Fruit fly (Drosophila melanogaster): Measurements from ENCODE around the gene CG9040.

The CG9040 gene

dm6 chr3L:14031171-14032126 lies 43.8 kb downstream of the CG9040 start, which contains the start of the genes CG6650 and endos (continued):
- peak; percentile 47 for TF ChIP-seq CG3281 (GFP tag; optimal IDR thresholded peaks at IDR 0.05)
- TF ChIP-seq CG9215 (GFP tag; IDR thresholded peaks at IDR 0.05): no peak
- 0 out of 2 replicates have a peak, but pooled peaks have one; percentile 17 for TF ChIP-seq CG6689 (GFP tag; IDR thresholded peaks at IDR 0.05)
- no peak for TF ChIP-seq dimm (GFP tag; IDR thresholded peaks at IDR 0.05)
- TF ChIP-seq CG6791 (GFP tag; IDR thresholded peaks at IDR 0.05; ENCODE audit: partially characterized antibody): peak; percentile 84
- no peak for TF ChIP-seq Hr39 (optimal IDR thresholded peaks at IDR 0.05)
- peak; percentile 42 for TF ChIP-seq PHDP (tag; optimal IDR thresholded peaks at IDR 0.05)
- no peak for TF ChIP-seq Optix (GFP tag; IDR thresholded peaks at IDR 0.05)
- TF ChIP-seq CG4424 (GFP tag; optimal IDR thresholded peaks at IDR 0.05): peak; percentile 33
- peak; percentile 71 for TF ChIP-seq Nf-YC (tag; optimal IDR thresholded peaks at IDR 0.05)
- TF ChIP-seq knrl (GFP tag; IDR thresholded peaks at IDR 0.05; ENCODE audit: partially characterized antibody): peak; percentile 80
- peak; percentile 8 for TF ChIP-seq Hr3 (GFP tag; optimal IDR thresholded peaks at IDR 0.05)
- TF ChIP-seq CG13894 (tag; optimal IDR thresholded peaks at IDR 0.05): peak; percentile 44
- peak; percentile 13 for TF ChIP-seq YL-1 (GFP tag; optimal IDR thresholded peaks at IDR 0.05)
- peak; percentile 61 for TF ChIP-seq CG30020 (tag; optimal IDR thresholded peaks at IDR 0.05)
- no peak for TF ChIP-seq pb (GFP tag; optimal IDR thresholded peaks at IDR 0.05)
- peak; percentile 66 for TF ChIP-seq CG4328 (GFP tag; optimal IDR thresholded peaks at IDR 0.05)
- TF ChIP-seq CG4617 (GFP tag; optimal IDR thresholded peaks at IDR 0.05; ENCODE audit: borderline replicate concordance): peak; percentile 62
- TF ChIP-seq sd (tag; optimal IDR thresholded peaks at IDR 0.05): no peak
- TF ChIP-seq CG11695 (GFP tag; IDR thresholded peaks at IDR 0.05): peak; percentile 34; the same call in 1 of the 3 replicates
- peak; percentile 47 for TF ChIP-seq CG15514 (GFP tag; optimal IDR thresholded peaks at IDR 0.05)
- no peak for TF ChIP-seq fru (optimal IDR thresholded peaks at IDR 0.05)
- TF ChIP-seq psq (GFP tag; optimal IDR thresholded peaks at IDR 0.05): peak; percentile 24
- peak; percentile 8; the same call in 1 of the 2 replicates for TF ChIP-seq ato (GFP tag; IDR thresholded peaks at IDR 0.05; ENCODE audit: partially characterized antibody)
- TF ChIP-seq toy (GFP tag; IDR thresholded peaks at IDR 0.05): no peak
- no peak for TF ChIP-seq CG8089 (GFP tag; optimal IDR thresholded peaks at IDR 0.05)
- TF ChIP-seq Drgx (GFP tag; IDR thresholded peaks at IDR 0.05): no peak; the same call in 1 of the 2 replicates
- TF ChIP-seq vnd (GFP tag; IDR thresholded peaks at IDR 0.05; ENCODE audit: partially characterized antibody): peak; percentile 73
- TF ChIP-seq croc (GFP tag; conservative IDR thresholded peaks at IDR 0.05): no peak
- TF ChIP-seq dpn (GFP tag; optimal IDR thresholded peaks at IDR 0.05): peak in 1 of 2 experiments; percentile 14
- peak; percentile 11 for TF ChIP-seq pho (GFP tag; optimal IDR thresholded peaks at IDR 0.05)
- no peak for TF ChIP-seq CG14667 (GFP tag; IDR thresholded peaks at IDR 0.05)
- peak; percentile 31 for TF ChIP-seq NfI (GFP tag; optimal IDR thresholded peaks at IDR 0.05)
- no peak for TF ChIP-seq CG7987 (GFP tag; optimal IDR thresholded peaks at IDR 0.05)
- peak; percentile 30 for TF ChIP-seq Meics (GFP tag; optimal IDR thresholded peaks at IDR 0.05)
- peak; percentile 54 for TF ChIP-seq vvl (GFP tag; IDR thresholded peaks at IDR 0.05)
- TF ChIP-seq lilli (GFP tag; optimal IDR thresholded peaks at IDR 0.05): peak; percentile 9
- TF ChIP-seq unc-4 (GFP tag; IDR thresholded peaks at IDR 0.05; ENCODE audit: partially characterized antibody): peak; percentile 68
- peak; percentile 87 for TF ChIP-seq HLH4C (GFP tag; IDR thresholded peaks at IDR 0.05; ENCODE audit: partially characterized antibody)
- TF ChIP-seq MBD-R2 (GFP tag; IDR thresholded peaks at IDR 0.05): peak; percentile 34
- peak; percentile 40 for TF ChIP-seq CG12155 (GFP tag; optimal IDR thresholded peaks at IDR 0.05)
- no peak for TF ChIP-seq bcd (GFP tag; optimal IDR thresholded peaks at IDR 0.05)
- peak; percentile 43 for TF ChIP-seq CG9727 (GFP tag; optimal IDR thresholded peaks at IDR 0.05)
- peak; percentile 77 for TF ChIP-seq CG14710 (tag; optimal IDR thresholded peaks at IDR 0.05)
- TF ChIP-seq BEAF-32 (GFP tag; optimal IDR thresholded peaks at IDR 0.05): peak; percentile 83
- TF ChIP-seq Sox100B (GFP tag; optimal IDR thresholded peaks at IDR 0.05): no peak
- TF ChIP-seq Sry-β (GFP tag; optimal IDR thresholded peaks at IDR 0.05): peak; percentile 3
- TF ChIP-seq HLH3B (GFP tag; IDR thresholded peaks at IDR 0.05): no peak
